Worm (Caenorhabditis elegans): Measurements from ENCODE around the gene M163.9.

M163.9 gene

DNA sequence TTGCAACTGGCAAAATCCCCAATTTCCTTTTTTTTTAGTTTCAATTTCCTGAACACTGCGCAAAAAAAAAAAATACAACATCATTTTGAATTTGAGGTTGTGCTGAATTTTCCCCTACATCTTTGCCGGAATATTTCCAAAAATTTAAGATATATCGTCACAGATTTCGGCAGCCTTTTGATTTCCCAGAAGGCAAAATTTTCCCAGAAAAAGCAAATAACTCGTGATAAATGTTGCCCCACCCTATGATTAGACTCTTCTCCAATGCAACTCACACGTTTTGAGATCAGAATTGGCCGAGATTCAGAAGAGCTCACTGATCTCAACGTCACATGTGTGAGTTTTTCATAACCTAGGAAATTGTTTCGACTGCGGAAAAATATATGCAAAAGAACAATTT is 23.1 kb downstream of the M163.9 start:
- TF ChIP-seq pha-4 (GFP tag; IDR thresholded peaks at IDR 0.05): no peak
- TF ChIP-seq pha-4 (tag; optimal IDR thresholded peaks at IDR 0.05): no peak
- TF ChIP-seq nhr-10 (tag; optimal IDR thresholded peaks at IDR 0.05): no peak
- no peak for TF ChIP-seq vab-7 (GFP tag; IDR thresholded peaks at IDR 0.05)
- no peak for TF ChIP-seq madf-9 (GFP tag; conservative IDR thresholded peaks at IDR 0.05)
- no peak for TF ChIP-seq D1046.2 (GFP tag; IDR thresholded peaks at IDR 0.05)

- TF ChIP-seq daf-16 (GFP tag; optimal IDR thresholded peaks at IDR 0.05) (no peak), daf-16 (tag; optimal IDR thresholded peaks at IDR 0.05) (no peak), hlh-30 (tag; optimal IDR thresholded peaks at IDR 0.05; ENCODE audit: insufficient read depth) (peak; percentile 20), hif-1 (tag; optimal IDR thresholded peaks at IDR 0.05) (peak in 1 of 2 experiments; percentile 82), hmg-1.1 (GFP tag; IDR thresholded peaks at IDR 0.05) (no peak), aha-1 (tag) (peak; percentile 81)
Measured at ce11 chrX:14495075-14495474, 25.7 kb downstream of the M163.9 start.

DNA sequence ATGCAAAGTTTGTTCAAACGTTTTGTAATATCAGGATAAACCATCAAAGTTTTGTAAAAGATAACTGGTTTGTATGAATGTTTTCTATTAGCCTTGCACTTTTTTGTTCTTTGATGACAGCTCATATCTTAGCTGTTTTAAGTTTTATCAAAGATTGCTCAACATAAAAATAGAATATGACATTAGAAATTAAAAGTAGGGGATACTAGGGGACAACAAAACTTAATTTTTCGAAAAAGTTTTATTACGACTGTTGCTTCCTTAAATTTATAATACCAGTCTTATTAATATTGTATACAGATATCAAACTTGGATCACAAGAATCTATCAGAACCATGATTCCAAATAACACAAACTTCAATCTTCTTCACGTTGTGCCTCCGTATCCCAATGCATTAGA is 26.4 kb downstream of the M163.9 start, which contains the start of gene ztf-14:
Gene ztf-14 (plus strand): TSS at position 301 of the 400 bp plus-strand sequence.
- TF ChIP-seq F49E8.2 (tag; optimal IDR thresholded peaks at IDR 0.05; ENCODE audit: borderline replicate concordance) (no peak), aly-2 (tag; optimal IDR thresholded peaks at IDR 0.05) (no peak), ceh-62 (tag; optimal IDR thresholded peaks at IDR 0.05) (no peak), fkh-10 (GFP tag; optimal IDR thresholded peaks at IDR 0.05) (no peak), lin-38 (GFP tag; IDR thresholded peaks at IDR 0.05) (no peak), Y75B8A.6 (GFP tag; IDR thresholded peaks at IDR 0.05) (no peak), ceh-82 (tag; optimal IDR thresholded peaks at IDR 0.05) (no peak), dmd-9 (GFP tag; IDR thresholded peaks at IDR 0.05) (no peak), mxl-3 (GFP tag; optimal IDR thresholded peaks at IDR 0.05) (no peak), unc-62 (GFP tag; optimal IDR thresholded peaks at IDR 0.05 in 1 of 2) (no peak), unc-62 (tag; optimal IDR thresholded peaks at IDR 0.05) (no peak), lir-3 (tag; optimal IDR thresholded peaks at IDR 0.05) (no peak), zfp-3 (GFP tag; conservative IDR thresholded peaks at IDR 0.05) (no peak), ctbp-1 (GFP tag; IDR thresholded peaks at IDR 0.05) (no peak), egl-27 (tag; optimal IDR thresholded peaks at IDR 0.05) (no peak), saeg-2 (GFP tag; IDR thresholded peaks at IDR 0.05) (no peak)

- TF ChIP-seq mes-2 (tag; optimal IDR thresholded peaks at IDR 0.05; ENCODE audit: poor library complexity, severe bottlenecking) (no peak), F37D6.2 (tag; optimal IDR thresholded peaks at IDR 0.05) (no peak), unc-39 (tag; optimal IDR thresholded peaks at IDR 0.05) (no peak), daf-16 (GFP tag; optimal IDR thresholded peaks at IDR 0.05) (peak in 1 of 2 experiments; percentile 1), daf-16 (tag; optimal IDR thresholded peaks at IDR 0.05) (peak; percentile 17), arid-1 (GFP tag; conservative IDR thresholded peaks at IDR 0.05) (no peak)
Measured at ce11 chrX:14496545-14496944, 27.2 kb downstream of the M163.9 start.

DNA sequence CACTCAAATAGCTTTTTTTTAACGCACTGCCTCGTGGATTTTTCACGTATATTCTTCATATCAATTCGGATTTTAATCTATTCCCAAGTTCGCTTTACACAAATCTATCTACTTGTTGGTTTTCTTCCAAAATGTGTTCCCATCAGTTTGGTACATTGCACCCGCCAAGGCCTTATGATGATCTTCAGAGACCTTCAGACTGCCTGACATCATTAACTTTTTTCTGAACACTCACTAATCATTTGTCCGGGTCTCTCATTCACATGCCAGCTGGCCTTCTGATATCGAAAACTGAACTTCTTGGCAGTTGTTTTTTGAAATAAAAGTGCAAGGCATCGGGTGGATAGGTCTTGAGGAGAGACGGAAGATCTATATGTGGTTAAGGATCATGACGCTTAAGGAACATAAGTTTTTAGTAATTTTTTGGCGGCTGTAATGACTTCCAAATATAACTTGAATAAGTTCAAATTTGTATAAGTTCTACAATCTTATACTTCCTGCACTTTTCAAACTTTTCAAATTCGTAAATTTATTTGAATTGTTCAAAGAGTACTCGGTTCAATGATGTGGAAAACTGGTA is 30.5 kb downstream of the M163.9 start:
- TF ChIP-seq ztf-11 (tag; optimal IDR thresholded peaks at IDR 0.05) (no peak), dmd-6 (GFP tag; IDR thresholded peaks at IDR 0.05) (peak; percentile 41), nhr-25 (tag; optimal IDR thresholded peaks at IDR 0.05; ENCODE audit: borderline replicate concordance, insufficient read depth) (peak; percentile 8), daf-8 (GFP tag; IDR thresholded peaks at IDR 0.05) (no peak), lsy-2 (tag; optimal IDR thresholded peaks at IDR 0.05) (peak in 1 of 2 experiments; percentile 27), tra-1 (GFP tag; IDR thresholded peaks at IDR 0.05) (peak; percentile 45; the same call in 1 of the 2 replicates), php-3 (GFP tag; IDR thresholded peaks at IDR 0.05) (no peak), zfp-2 (tag; optimal IDR thresholded peaks at IDR 0.05) (no peak), zfp-3 (GFP tag; conservative IDR thresholded peaks at IDR 0.05) (no peak), nhr-48 (tag; optimal IDR thresholded peaks at IDR 0.05) (peak; percentile 4), egl-27 (tag; optimal IDR thresholded peaks at IDR 0.05) (no peak), lim-7 (GFP tag; IDR thresholded peaks at IDR 0.05) (no peak), daf-12 (tag; optimal IDR thresholded peaks at IDR 0.05) (no peak), mdl-1 (tag; optimal IDR thresholded peaks at IDR 0.05) (peak in 1 of 2 experiments; percentile 45), spr-3 (GFP tag; optimal IDR thresholded peaks at IDR 0.05) (no peak), mes-2 (tag; optimal IDR thresholded peaks at IDR 0.05; ENCODE audit: poor library complexity, severe bottlenecking) (no peak)
